Fruit fly (Drosophila melanogaster): Measurements from ENCODE around the gene vri.

- TF ChIP-seq Ets96B (tag; optimal IDR thresholded peaks at IDR 0.05) (no peak), dac (GFP tag; optimal IDR thresholded peaks at IDR 0.05) (peak; percentile 36), fd85E (GFP tag; optimal IDR thresholded peaks at IDR 0.05) (peak; percentile 25), CG8319 (GFP tag; optimal IDR thresholded peaks at IDR 0.05) (peak; percentile 54), Gug (GFP tag; IDR thresholded peaks at IDR 0.05) (no peak), Ets21C (GFP tag; optimal IDR thresholded peaks at IDR 0.05) (peak; percentile 92), ss (GFP tag; optimal IDR thresholded peaks at IDR 0.05) (no peak), Lpt (GFP tag; optimal IDR thresholded peaks at IDR 0.05) (no peak), dsx (GFP tag; optimal IDR thresholded peaks at IDR 0.05; ENCODE audit: poor library complexity, severe bottlenecking) (no peak), OdsH (GFP tag; optimal IDR thresholded peaks at IDR 0.05) (peak; percentile 78)
These were observed 8.7 kb downstream of the vri start for dm6 chr2L:5297289-5297960.
